Fruit fly (Drosophila melanogaster) whole organism, embryonic: ENCODE data around the gene Tig.

Experiments used
- Med ChIP-seq: fragments of 200-800 bp; sonication (Bioruptor generic); peaks from one replicate; lab custom pipeline; 2016; ENCODE audit warnings: missing biosample characterization, missing genetic modification characterization, mild to moderate bottlenecking, inconsistent platforms, moderate library complexity
- Oaz ChIP-seq: fragments of 200-800 bp; sonication (Bioruptor generic); IDR thresholded peaks from 2 replicates; pipeline ENCODE4 v1.3.6; 2022; ENCODE audit warnings: missing biosample characterization, missing genetic modification characterization
- YL-1 ChIP-seq: fragments of 200-800 bp; sonication (Bioruptor generic); optimal IDR thresholded peaks from 3 replicates; lab custom pipeline; 2017; ENCODE audit warnings: missing biosample characterization, mild to moderate bottlenecking, missing genetic modification characterization
- disco-r ChIP-seq: fragments of 200-800 bp; sonication (Bioruptor generic); optimal IDR thresholded peaks from 2 replicates; lab custom pipeline; 2016; ENCODE audit warnings: missing biosample characterization, missing genetic modification characterization
- kah ChIP-seq: fragments of 200-800 bp; sonication (Bioruptor generic); optimal IDR thresholded peaks from 2 replicates; lab custom pipeline; 2018; ENCODE audit warnings: missing biosample characterization, mild to moderate bottlenecking, missing genetic modification characterization
- lola ChIP-seq, 3 experiments: fragments of >200 bp in 2 of 3; fragments of 200-800 bp in 1 of 3; sonication (Bioruptor generic) in 1 of 3; optimal IDR thresholded peaks; 2 replicates each; lab custom pipeline; 2017 to 2019; ENCODE audit warnings: missing biosample characterization in 3 of 3, missing genetic modification characterization in 3 of 3, mild to moderate bottlenecking in 1 of 3, moderate library complexity in 1 of 3
- seq ChIP-seq: fragments of 200-800 bp; sonication (Bioruptor generic); IDR thresholded peaks from 2 replicates; pipeline ENCODE4 v1.3.6; 2022; ENCODE audit warnings: missing biosample characterization, missing genetic modification characterization
- tap ChIP-seq: fragments of 200-800 bp; optimal IDR thresholded peaks from 3 replicates; lab custom pipeline; 2019; ENCODE audit warnings: missing biosample characterization, mild to moderate bottlenecking, missing genetic modification characterization, moderate library complexity
- tio ChIP-seq: fragments of 200-800 bp; sonication (Bioruptor generic); optimal IDR thresholded peaks from 2 replicates; lab custom pipeline; 2017; ENCODE audit warnings: missing biosample characterization, missing genetic modification characterization, inconsistent platforms

DNA sequence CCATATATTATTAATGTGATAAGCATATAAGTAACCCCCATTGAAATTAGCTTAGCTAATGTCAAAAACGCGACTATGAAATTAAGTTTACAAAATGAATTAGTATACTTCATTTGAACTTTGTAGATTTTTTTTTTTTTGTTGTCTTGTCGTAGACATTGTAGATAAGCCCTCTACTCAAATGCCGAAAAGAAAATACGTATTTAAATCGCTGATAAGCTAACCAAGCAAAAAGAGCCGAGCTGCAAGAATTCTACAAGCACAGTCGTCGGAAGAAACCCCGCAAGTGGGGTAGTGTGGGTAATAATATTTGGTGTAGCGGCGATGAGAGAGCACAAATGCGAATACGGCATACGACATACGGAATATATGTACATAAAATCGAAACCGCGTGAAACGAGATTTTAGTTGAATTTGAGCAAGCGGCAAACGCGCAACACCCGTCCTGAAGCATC, 55.6 kb downstream of the Tig start, which contains the start of gene Nepl4:
- no peak for TF ChIP-seq Med
- no peak for TF ChIP-seq disco-r (GFP tag; lab: Kevin White, UChicago)
- no peak for TF ChIP-seq tap (tag; lab: Kevin White, UChicago)
- no peak for TF ChIP-seq seq
- TF ChIP-seq tio = no peak
- TF ChIP-seq kah (GFP tag; lab: Kevin White, UChicago) = no peak
- TF ChIP-seq lola (GFP tag; optimal IDR thresholded peaks at IDR 0.05; lab: Kevin White, UChicago) = no peak
- no peak for TF ChIP-seq Oaz (GFP tag; lab: Robert Waterston, UW)
- no peak for TF ChIP-seq YL-1
